Worm (Caenorhabditis elegans) whole organism, young adult: ENCODE results near the gene lin-31.

ENCODE experiments used
- hmg-1.2 ChIP-seq: fragments of 200-800 bp; sonication (Bioruptor generic); IDR thresholded peaks from 2 replicates; pipeline ENCODE4 v1.3.6; 2022; ENCODE audit warnings: missing genetic modification reagents, missing genetic modification characterization, missing compliant biosample characterization
- pha-4 ChIP-seq: fragments of 150-350 bp; sonication (generic microtip); optimal IDR thresholded peaks from 2 replicates; lab custom pipeline; 2014; ENCODE audit warnings: missing biosample characterization, missing genetic modification reagents, missing genetic modification characterization
- ztf-22 ChIP-seq: fragments of 200-800 bp; sonication (Bioruptor generic); optimal IDR thresholded peaks from 2 replicates; lab custom pipeline; 2018; ENCODE audit warnings: mild to moderate bottlenecking, missing genetic modification characterization, moderate library complexity, missing compliant biosample characterization

DNA sequence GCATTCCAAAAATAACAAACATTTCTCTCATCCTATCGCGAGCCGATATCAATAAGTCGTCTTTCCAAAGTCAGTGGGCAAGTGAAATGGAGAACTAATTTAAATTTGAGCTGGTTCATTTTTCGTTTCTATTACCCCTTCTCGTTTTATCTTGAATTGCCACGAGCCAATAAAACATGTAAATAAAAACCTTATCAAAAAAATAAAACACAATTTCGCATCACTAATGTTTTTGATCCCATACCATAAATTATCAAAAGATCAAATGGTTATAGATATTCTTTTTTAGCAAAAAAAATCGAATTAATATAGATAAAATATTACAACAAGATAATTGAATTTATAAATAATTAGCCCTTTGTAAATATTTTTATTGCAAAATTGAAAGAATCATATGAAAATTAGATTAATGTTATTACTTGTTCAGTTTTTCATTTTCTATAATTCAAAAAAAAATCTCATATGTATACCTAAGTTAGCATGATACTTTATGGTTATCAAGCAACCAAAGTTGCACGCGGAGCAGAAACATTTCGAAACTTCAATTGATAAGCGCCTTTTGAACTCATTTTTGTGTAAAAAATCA, 10.4 kb downstream of the lin-31 start, which contains the start of gene Y14H12A.1:
- TF ChIP-seq ztf-22: no peak
- TF ChIP-seq pha-4 (tag; lab: Kevin White, UChicago): no peak
- no peak for TF ChIP-seq hmg-1.2 (GFP tag; lab: Robert Waterston, UW)
